Worm (Caenorhabditis elegans) whole organism, late embryonic: ENCODE results near the gene msp-63.

ENCODE experiments used
- ama-1 ChIP-seq: fragments of 150-350 bp; optimal IDR thresholded peaks from 2 replicates; lab custom pipeline; 2014
- ceh-14 ChIP-seq: sonication (generic microtip); optimal IDR thresholded peaks from 2 replicates; lab custom pipeline; 2016; ENCODE audit warnings: missing genotype, missing genetic modification characterization, missing compliant biosample characterization
- ceh-34 ChIP-seq: sonication (generic microtip); optimal IDR thresholded peaks from 2 replicates; lab custom pipeline; 2016; ENCODE audit warnings: mild to moderate bottlenecking, missing genetic modification characterization, missing compliant biosample characterization
- dve-1 ChIP-seq: sonication (generic microtip); optimal IDR thresholded peaks from 2 replicates; lab custom pipeline; 2017; ENCODE audit warnings: antibody characterized with exemption, mild to moderate bottlenecking, missing genetic modification characterization, missing compliant biosample characterization
- elt-2 ChIP-seq: sonication (generic microtip); optimal IDR thresholded peaks from 2 replicates; lab custom pipeline; 2016; ENCODE audit warnings: missing genetic modification reagents, missing genetic modification characterization, missing compliant biosample characterization
- ets-4 ChIP-seq: sonication (generic microtip); optimal IDR thresholded peaks from 2 replicates; lab custom pipeline; 2016; ENCODE audit warnings: missing genetic modification characterization, missing compliant biosample characterization
- fkh-10 ChIP-seq: fragments of 150-350 bp; optimal IDR thresholded peaks from 2 replicates; lab custom pipeline; 2014; ENCODE audit warnings: missing biosample characterization, missing genetic modification reagents, missing genetic modification characterization
- hlh-30 ChIP-seq: sonication (generic microtip); optimal IDR thresholded peaks from 2 replicates; lab custom pipeline; 2017; ENCODE audit warnings: antibody characterized with exemption, missing genetic modification characterization, missing compliant biosample characterization; ENCODE audit not compliant: insufficient read depth
- nfya-1 ChIP-seq: sonication (generic microtip); optimal IDR thresholded peaks from 2 replicates; lab custom pipeline; 2017; ENCODE audit warnings: missing genetic modification characterization, mild to moderate bottlenecking, missing compliant biosample characterization, antibody characterized with exemption, moderate library complexity
- nhr-11 ChIP-seq: fragments of 150-350 bp; optimal IDR thresholded peaks from 2 replicates; lab custom pipeline; 2014; ENCODE audit warnings: missing biosample characterization, missing genetic modification characterization
- pat-9 ChIP-seq: fragments of 200-800 bp; sonication (Bioruptor generic); optimal IDR thresholded peaks from 2 replicates; lab custom pipeline; 2018; ENCODE audit warnings: mild to moderate bottlenecking, missing genetic modification characterization, moderate library complexity, missing compliant biosample characterization
- syd-9 ChIP-seq: sonication (generic microtip); optimal IDR thresholded peaks from 2 replicates; lab custom pipeline; 2016; ENCODE audit warnings: mild to moderate bottlenecking, missing genetic modification characterization, moderate library complexity, missing compliant biosample characterization
- zip-5 ChIP-seq: sonication (generic microtip); optimal IDR thresholded peaks from 2 replicates; lab custom pipeline; 2016; ENCODE audit warnings: missing genetic modification characterization, missing compliant biosample characterization

- TF ChIP-seq zip-5 (tag; lab: Kevin White, UChicago) (no peak), dve-1 (tag; lab: Kevin White, UChicago) (no peak), fkh-10 (GFP tag; lab: Kevin White, UChicago) (no peak), nfya-1 (tag; lab: Kevin White, UChicago) (no peak), ceh-34 (tag; lab: Kevin White, UChicago) (no peak), elt-2 (no peak), ama-1 (lab: Kevin White, UChicago) (no peak), ets-4 (tag; lab: Kevin White, UChicago) (no peak), hlh-30 (tag; lab: Kevin White, UChicago) (no peak), ceh-14 (tag; lab: Kevin White, UChicago) (no peak), nhr-11 (tag; lab: Kevin White, UChicago) (no peak), syd-9 (tag; lab: Kevin White, UChicago) (no peak), pat-9 (no peak)
These were observed 6.9 kb downstream of the msp-63 start, which contains the start of gene lect-2 for ce11 chrII:5790313-5790773.
